Worm (Caenorhabditis elegans): Measurements from ENCODE around the gene nas-38.

nas-38 gene

ce11 chrX:557857-558256 is at the start of gene nas-38:
TSS of gene nas-38 (plus strand) at chrX:558157.
- TF ChIP-seq syd-9 (tag; optimal IDR thresholded peaks at IDR 0.05) = no peak
- no peak for TF ChIP-seq sox-2 (GFP tag; IDR thresholded peaks at IDR 0.05)
- TF ChIP-seq pax-1 (tag; optimal IDR thresholded peaks at IDR 0.05) = no peak
- no peak for TF ChIP-seq pag-3 (tag; optimal IDR thresholded peaks at IDR 0.05; ENCODE audit: borderline replicate concordance)
- no peak for TF ChIP-seq dve-1 (tag; optimal IDR thresholded peaks at IDR 0.05)
- TF ChIP-seq unc-42 (tag; optimal IDR thresholded peaks at IDR 0.05) = no peak
- no peak for TF ChIP-seq rnt-1 (tag; optimal IDR thresholded peaks at IDR 0.05)
- TF ChIP-seq C38D4.7 (GFP tag; optimal IDR thresholded peaks at IDR 0.05) = no peak
- no peak for TF ChIP-seq F13H6.1 (tag; optimal IDR thresholded peaks at IDR 0.05)
- TF ChIP-seq nhr-232 (tag; optimal IDR thresholded peaks at IDR 0.05) = no peak
- TF ChIP-seq zip-5 (tag; optimal IDR thresholded peaks at IDR 0.05) = no peak
- TF ChIP-seq ceh-6 (GFP tag; optimal IDR thresholded peaks at IDR 0.05) = no peak
- no peak for TF ChIP-seq hlh-15 (tag; optimal IDR thresholded peaks at IDR 0.05)
- no peak for TF ChIP-seq ztf-16 (tag; optimal IDR thresholded peaks at IDR 0.05)
- TF ChIP-seq hlh-30 (tag; optimal IDR thresholded peaks at IDR 0.05; ENCODE audit: insufficient read depth) = no peak
- no peak for TF ChIP-seq lim-6 (tag; optimal IDR thresholded peaks at IDR 0.05)
- no peak for TF ChIP-seq ref-2 (tag; optimal IDR thresholded peaks at IDR 0.05)
- no peak for TF ChIP-seq ceh-30 (tag; optimal IDR thresholded peaks at IDR 0.05)
- no peak for TF ChIP-seq nhr-11 (tag; optimal IDR thresholded peaks at IDR 0.05)

- no peak for TF ChIP-seq gmeb-2 (tag; optimal IDR thresholded peaks at IDR 0.05)
- TF ChIP-seq mec-3 (tag; optimal IDR thresholded peaks at IDR 0.05; ENCODE audit: borderline replicate concordance) = no peak
- TF ChIP-seq odd-2 (tag; optimal IDR thresholded peaks at IDR 0.05) = no peak
- no peak for TF ChIP-seq unc-42 (tag; optimal IDR thresholded peaks at IDR 0.05)
- no peak for TF ChIP-seq nhr-11 (tag; optimal IDR thresholded peaks at IDR 0.05)
- TF ChIP-seq T23F11.4 (GFP tag; optimal IDR thresholded peaks at IDR 0.05) = no peak
- TF ChIP-seq C08G9.2 (tag; optimal IDR thresholded peaks at IDR 0.05) = no peak
- TF ChIP-seq ceh-6 (GFP tag; optimal IDR thresholded peaks at IDR 0.05) = no peak
- no peak for TF ChIP-seq ceh-19 (GFP tag; optimal IDR thresholded peaks at IDR 0.05)
- no peak for TF ChIP-seq pha-4 (tag; optimal IDR thresholded peaks at IDR 0.05)
- TF ChIP-seq fax-1 (tag; optimal IDR thresholded peaks at IDR 0.05) = no peak
- no peak for TF ChIP-seq K09A11.1 (tag; optimal IDR thresholded peaks at IDR 0.05; ENCODE audit: insufficient read depth)
- TF ChIP-seq ceh-30 (tag; optimal IDR thresholded peaks at IDR 0.05) = no peak
- no peak for TF ChIP-seq C38D4.7 (GFP tag; optimal IDR thresholded peaks at IDR 0.05)
- TF ChIP-seq ztf-16 (tag; optimal IDR thresholded peaks at IDR 0.05) = no peak
- TF ChIP-seq hlh-15 (tag; optimal IDR thresholded peaks at IDR 0.05) = no peak
Measured at ce11 chrX:514023-514422, 43.9 kb upstream of the nas-38 start.

DNA sequence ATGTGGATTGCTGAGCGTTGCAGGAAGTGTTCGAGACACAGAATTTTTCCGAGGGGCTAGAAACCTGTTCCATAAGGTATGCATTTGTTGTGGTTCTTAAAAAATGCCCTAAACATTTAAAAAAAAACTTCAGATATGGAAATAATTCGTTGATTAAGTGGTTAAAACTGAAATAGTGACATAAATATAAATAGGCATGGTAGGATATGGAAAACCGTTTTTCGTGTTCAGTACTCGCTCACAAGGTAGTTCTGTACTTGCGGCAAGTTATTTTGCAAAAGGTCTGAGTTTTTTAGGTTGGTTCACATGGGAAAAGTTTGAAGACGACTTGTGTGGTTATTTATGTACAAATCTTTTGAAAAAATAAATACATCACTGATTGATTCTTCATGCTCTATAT is 37.1 kb upstream of the nas-38 start, which contains the start of gene B0310.3:
Gene B0310.3, minus strand, starts transcription at position 101 of the 400 bp plus-strand sequence.
- no peak for TF ChIP-seq ttx-3 (tag; optimal IDR thresholded peaks at IDR 0.05)
- no peak for TF ChIP-seq hlh-8 (tag; optimal IDR thresholded peaks at IDR 0.05)
- TF ChIP-seq dmd-4 (tag; optimal IDR thresholded peaks at IDR 0.05; ENCODE audit: borderline replicate concordance) = no peak
- TF ChIP-seq ceh-18 (tag; optimal IDR thresholded peaks at IDR 0.05) = no peak
- no peak for TF ChIP-seq ceh-48 (tag; optimal IDR thresholded peaks at IDR 0.05)
- no peak for TF ChIP-seq pros-1 (tag; optimal IDR thresholded peaks at IDR 0.05)
- TF ChIP-seq ceh-19 (GFP tag; optimal IDR thresholded peaks at IDR 0.05) = no peak
- TF ChIP-seq npax-4 (tag; optimal IDR thresholded peaks at IDR 0.05) = no peak
- no peak for TF ChIP-seq elt-2 (tag; optimal IDR thresholded peaks at IDR 0.05)

- TF ChIP-seq unc-55 (GFP tag; optimal IDR thresholded peaks at IDR 0.05) (no peak), ceh-30 (tag; optimal IDR thresholded peaks at IDR 0.05) (no peak), ama-1 (optimal IDR thresholded peaks at IDR 0.05) (no peak), pha-2 (tag; optimal IDR thresholded peaks at IDR 0.05) (no peak), hlh-13 (GFP tag; optimal IDR thresholded peaks at IDR 0.05) (no peak), ceh-31 (tag; optimal IDR thresholded peaks at IDR 0.05) (no peak), ceh-2 (tag; optimal IDR thresholded peaks at IDR 0.05) (no peak), ceh-34 (tag; optimal IDR thresholded peaks at IDR 0.05) (no peak), tbx-7 (tag; optimal IDR thresholded peaks at IDR 0.05) (no peak), F13H6.1 (tag; optimal IDR thresholded peaks at IDR 0.05) (no peak), hlh-8 (tag; optimal IDR thresholded peaks at IDR 0.05) (no peak), unc-86 (tag; optimal IDR thresholded peaks at IDR 0.05) (no peak), pha-4 (tag; optimal IDR thresholded peaks at IDR 0.05) (no peak), nhr-232 (tag; optimal IDR thresholded peaks at IDR 0.05) (no peak), tbx-2 (tag; optimal IDR thresholded peaks at IDR 0.05) (no peak), ttx-3 (tag; optimal IDR thresholded peaks at IDR 0.05) (no peak), pqm-1 (tag; optimal IDR thresholded peaks at IDR 0.05) (no peak), fax-1 (tag; optimal IDR thresholded peaks at IDR 0.05) (no peak), hlh-15 (tag; optimal IDR thresholded peaks at IDR 0.05) (no peak)
Measured at ce11 chrX:524498-524897, 33.5 kb upstream of the nas-38 start.
